Fruit fly (Drosophila melanogaster) whole organism, embryonic: ENCODE results near the gene Osi21.
A peak's percentile ranks its signal among the peaks of the same experiment; 100 is the strongest.

Source experiments
- Abd-B ChIP-seq: fragments of 200-800 bp; sonication (Bioruptor generic); optimal IDR thresholded peaks from 2 replicates; lab custom pipeline; 2018; ENCODE audit warnings: missing biosample characterization, mild to moderate bottlenecking, missing genetic modification characterization, moderate library complexity
- Atf-2 ChIP-seq: fragments of 200-800 bp; sonication (Bioruptor generic); optimal IDR thresholded peaks from 2 replicates; lab custom pipeline; 2016; ENCODE audit warnings: missing biosample characterization, missing genetic modification characterization
- CG10321 ChIP-seq: fragments of 200-800 bp; sonication (Bioruptor generic); IDR thresholded peaks from 2 replicates; pipeline ENCODE4 v1.3.6; 2022; ENCODE audit warnings: missing biosample characterization, missing genetic modification characterization
- CG11093 ChIP-seq: fragments of 200-800 bp; sonication (Bioruptor generic); IDR thresholded peaks from 3 replicates; pipeline ENCODE4 v1.3.6; 2022; ENCODE audit warnings: missing biosample characterization, missing genetic modification characterization
- CG12071 ChIP-seq: fragments of 200-800 bp; sonication (Bioruptor generic); optimal IDR thresholded peaks from 3 replicates; lab custom pipeline; 2018; ENCODE audit warnings: missing biosample characterization, mild to moderate bottlenecking, missing genetic modification characterization
- CG12104 ChIP-seq: fragments of 200-800 bp; sonication (Bioruptor generic); optimal IDR thresholded peaks from 3 replicates; lab custom pipeline; 2016; ENCODE audit warnings: missing biosample characterization, missing genetic modification characterization
- CG14050 ChIP-seq: fragments of 200-800 bp; sonication (Bioruptor generic); IDR thresholded peaks from 3 replicates; pipeline ENCODE4 v1.3.6; 2022; ENCODE audit warnings: missing biosample characterization, missing genetic modification characterization
- CG14710 ChIP-seq: fragments of 200-800 bp; sonication (Bioruptor generic); optimal IDR thresholded peaks from 3 replicates; lab custom pipeline; 2019; ENCODE audit warnings: missing biosample characterization, mild to moderate bottlenecking, missing genetic modification characterization, moderate library complexity
- CG15601 ChIP-seq: fragments of 200-800 bp; sonication (Bioruptor generic); optimal IDR thresholded peaks from 3 replicates; lab custom pipeline; 2019; ENCODE audit warnings: missing biosample characterization, mild to moderate bottlenecking, missing genetic modification characterization, moderate library complexity
- CG16779 ChIP-seq: fragments of 200-800 bp; sonication (Bioruptor generic); IDR thresholded peaks from 2 replicates; pipeline ENCODE4 v1.3.6; 2022; ENCODE audit warnings: missing biosample characterization, missing genetic modification characterization
- CG16863 ChIP-seq: fragments of 200-800 bp; sonication (Bioruptor generic); optimal IDR thresholded peaks from 3 replicates; lab custom pipeline; 2016; ENCODE audit warnings: missing biosample characterization, missing genetic modification characterization
- CG18619 ChIP-seq: fragments of 200-800 bp; sonication (Bioruptor generic); optimal IDR thresholded peaks from 3 replicates; lab custom pipeline; 2017; ENCODE audit warnings: missing biosample characterization, mild to moderate bottlenecking, missing genetic modification characterization
- CG18764 ChIP-seq: fragments of 200-800 bp; sonication (Bioruptor generic); optimal IDR thresholded peaks from 3 replicates; lab custom pipeline; 2016; ENCODE audit warnings: missing biosample characterization, missing genetic modification characterization
- CG32772 ChIP-seq: fragments of 200-800 bp; sonication (Bioruptor generic); IDR thresholded peaks from 2 replicates; pipeline ENCODE4 v1.3.6; 2022; ENCODE audit warnings: missing biosample characterization, missing genetic modification characterization
- CG34376 ChIP-seq: fragments of 200-800 bp; sonication (Bioruptor generic); optimal IDR thresholded peaks from 2 replicates; lab custom pipeline; 2018; ENCODE audit warnings: missing biosample characterization, mild to moderate bottlenecking, missing genetic modification characterization
- CG3847 ChIP-seq: fragments of 200-800 bp; sonication (Bioruptor generic); IDR thresholded peaks from 2 replicates; pipeline ENCODE4 v1.3.6; 2022; ENCODE audit warnings: missing biosample characterization, missing genetic modification characterization
- CG43689 ChIP-seq: fragments of 200-800 bp; sonication (Bioruptor generic); IDR thresholded peaks from 2 replicates; pipeline ENCODE4 v1.3.6; 2022; ENCODE audit warnings: missing biosample characterization, missing genetic modification characterization
- CG4854 ChIP-seq: fragments of 200-800 bp; sonication (Bioruptor generic); optimal IDR thresholded peaks from 2 replicates; lab custom pipeline; 2016; ENCODE audit warnings: missing biosample characterization, missing genetic modification characterization, inconsistent platforms
- CG5953 ChIP-seq: fragments of 200-800 bp; sonication (Bioruptor generic); IDR thresholded peaks from 2 replicates; pipeline ENCODE4 v1.3.6; 2022; ENCODE audit warnings: missing biosample characterization, missing genetic modification characterization
- CG7745 ChIP-seq: fragments of 200-800 bp; sonication (Bioruptor generic); optimal IDR thresholded peaks from 2 replicates; lab custom pipeline; 2018; ENCODE audit warnings: missing biosample characterization, mild to moderate bottlenecking, missing genetic modification characterization, moderate library complexity
- CG9876 ChIP-seq: fragments of 200-800 bp; sonication (Bioruptor generic); optimal IDR thresholded peaks from 2 replicates; lab custom pipeline; 2016; ENCODE audit warnings: missing biosample characterization, missing genetic modification characterization
- CrebB ChIP-seq: fragments of 200-800 bp; sonication (Bioruptor generic); optimal IDR thresholded peaks from 3 replicates; lab custom pipeline; 2018; ENCODE audit warnings: missing biosample characterization, mild to moderate bottlenecking, missing genetic modification characterization
- D19A ChIP-seq: fragments of 200-800 bp; optimal IDR thresholded peaks from 3 replicates; lab custom pipeline; 2019; ENCODE audit warnings: missing biosample characterization, mild to moderate bottlenecking, missing genetic modification characterization, moderate library complexity
- Dfd ChIP-seq, 2 experiments: fragments of >200 bp; optimal IDR thresholded peaks; 2 replicates each; lab custom pipeline; 2017; ENCODE audit warnings: missing biosample characterization in 2 of 2, missing genetic modification characterization in 2 of 2
- Dll ChIP-seq: fragments of 200-800 bp; sonication (Bioruptor generic); IDR thresholded peaks from 4 replicates; pipeline ENCODE4 v1.3.6; 2022; ENCODE audit warnings: missing biosample characterization, missing genetic modification characterization; ENCODE audit not compliant: partially characterized antibody
- Doc2 ChIP-seq: fragments of 200-800 bp; sonication (Bioruptor generic); IDR thresholded peaks from 2 replicates; pipeline ENCODE4 v1.3.6; 2022; ENCODE audit warnings: missing biosample characterization, missing genetic modification characterization
- Dref ChIP-seq: fragments of 200-800 bp; sonication (Bioruptor generic); IDR thresholded peaks from 2 replicates; pipeline ENCODE4 v1.3.6; 2022; ENCODE audit warnings: missing biosample characterization, missing genetic modification characterization
- Eip74EF ChIP-seq, 2 experiments: fragments of 200-800 bp in 1 of 2; fragments of >200 bp in 1 of 2; sonication (Bioruptor generic) in 1 of 2; optimal IDR thresholded peaks; 2 replicates each; lab custom pipeline; 2017 to 2019; ENCODE audit warnings: missing biosample characterization in 2 of 2, missing genetic modification characterization in 2 of 2, mild to moderate bottlenecking in 1 of 2, moderate library complexity in 1 of 2
- Gsc ChIP-seq: fragments of 200-800 bp; sonication (Bioruptor generic); IDR thresholded peaks from 2 replicates; pipeline ENCODE4 v1.3.6; 2022; ENCODE audit warnings: missing biosample characterization, missing genetic modification characterization
- Hr3 ChIP-seq: fragments of 200-800 bp; sonication (Bioruptor generic); optimal IDR thresholded peaks from 3 replicates; lab custom pipeline; 2016; ENCODE audit warnings: missing biosample characterization, missing genetic modification characterization
- MBD-R2 ChIP-seq: fragments of 200-800 bp; sonication (Bioruptor generic); IDR thresholded peaks from 2 replicates; pipeline ENCODE4 v1.3.6; 2022; ENCODE audit warnings: missing biosample characterization, missing genetic modification characterization
- Nf-YA ChIP-seq: fragments of 200-800 bp; sonication (Bioruptor generic); IDR thresholded peaks from 2 replicates; pipeline ENCODE4 v1.3.6; 2022; ENCODE audit warnings: missing biosample characterization, missing genetic modification characterization
- Spps ChIP-seq: fragments of 200-800 bp; sonication (Bioruptor generic); optimal IDR thresholded peaks from 2 replicates; lab custom pipeline; 2018; ENCODE audit warnings: missing biosample characterization, mild to moderate bottlenecking, missing genetic modification characterization
- Ssrp ChIP-seq: fragments of 200-800 bp; sonication (Bioruptor generic); optimal IDR thresholded peaks from 2 replicates; lab custom pipeline; 2018; ENCODE audit warnings: missing biosample characterization, mild to moderate bottlenecking, missing genetic modification characterization, moderate library complexity
- bab2 ChIP-seq: fragments of 200-800 bp; sonication (Bioruptor generic); optimal IDR thresholded peaks from 2 replicates; lab custom pipeline; 2016; ENCODE audit warnings: missing biosample characterization, missing genetic modification characterization
- bcd ChIP-seq: fragments of 200-800 bp; sonication (Bioruptor generic); optimal IDR thresholded peaks from 2 replicates; lab custom pipeline; 2017; ENCODE audit warnings: missing biosample characterization, mild to moderate bottlenecking, missing genetic modification characterization
- en ChIP-seq: fragments of 200-800 bp; sonication (Bioruptor generic); optimal IDR thresholded peaks from 2 replicates; lab custom pipeline; 2016; ENCODE audit warnings: missing biosample characterization, missing genetic modification characterization
- fu2 ChIP-seq: fragments of 200-800 bp; sonication (Bioruptor generic); optimal IDR thresholded peaks from 2 replicates; lab custom pipeline; 2016; ENCODE audit warnings: missing biosample characterization, missing genetic modification characterization
- her ChIP-seq: fragments of 200-800 bp; sonication (Bioruptor generic); optimal IDR thresholded peaks from 2 replicates; lab custom pipeline; 2016; ENCODE audit warnings: missing biosample characterization, missing genetic modification characterization
- lola ChIP-seq, 3 experiments: fragments of >200 bp in 2 of 3; fragments of 200-800 bp in 1 of 3; sonication (Bioruptor generic) in 1 of 3; optimal IDR thresholded peaks; 2 replicates each; lab custom pipeline; 2017 to 2019; ENCODE audit warnings: missing biosample characterization in 3 of 3, missing genetic modification characterization in 3 of 3, mild to moderate bottlenecking in 1 of 3, moderate library complexity in 1 of 3
- mam ChIP-seq: fragments of 200-800 bp; sonication (Bioruptor generic); optimal IDR thresholded peaks from 3 replicates; lab custom pipeline; 2016; ENCODE audit warnings: missing biosample characterization, missing genetic modification characterization
- mld ChIP-seq: fragments of 200-800 bp; sonication (Bioruptor generic); IDR thresholded peaks from 3 replicates; pipeline ENCODE4 v1.3.6; 2022; ENCODE audit warnings: missing biosample characterization, missing genetic modification characterization; ENCODE audit not compliant: partially characterized antibody
- pb ChIP-seq: fragments of 200-800 bp; sonication (Bioruptor generic); optimal IDR thresholded peaks from 3 replicates; lab custom pipeline; 2016; ENCODE audit warnings: missing biosample characterization, missing genetic modification characterization
- pfk ChIP-seq: fragments of 200-800 bp; sonication (Bioruptor generic); optimal IDR thresholded peaks from 2 replicates; lab custom pipeline; 2018; ENCODE audit warnings: missing biosample characterization, mild to moderate bottlenecking, missing genetic modification characterization, moderate library complexity
- phol ChIP-seq: fragments of 200-800 bp; sonication (Bioruptor generic); optimal IDR thresholded peaks from 3 replicates; lab custom pipeline; 2018; ENCODE audit warnings: missing biosample characterization, mild to moderate bottlenecking, missing genetic modification characterization, moderate library complexity
- slbo ChIP-seq: fragments of 200-800 bp; sonication (Bioruptor generic); IDR thresholded peaks from 2 replicates; pipeline ENCODE4 v1.3.6; 2022; ENCODE audit warnings: missing biosample characterization, missing genetic modification characterization
- ttk ChIP-seq: fragments of 200-800 bp; sonication (Bioruptor generic); IDR thresholded peaks from 2 replicates; pipeline ENCODE4 v2.1.2; 2022; ENCODE audit warnings: missing biosample characterization, missing genetic modification characterization
- unc-4 ChIP-seq: fragments of 200-800 bp; sonication (Bioruptor generic); IDR thresholded peaks from 2 replicates; pipeline ENCODE4 v1.3.6; 2022; ENCODE audit warnings: missing biosample characterization, missing genetic modification characterization; ENCODE audit not compliant: partially characterized antibody
- vvl ChIP-seq: fragments of 200-800 bp; sonication (Bioruptor generic); IDR thresholded peaks from 2 replicates; pipeline ENCODE4 v1.3.6; 2022; ENCODE audit warnings: missing biosample characterization, missing genetic modification characterization
- wor ChIP-seq: fragments of 200-800 bp; sonication (Bioruptor generic); IDR thresholded peaks from 2 replicates; pipeline ENCODE4 v1.3.6; 2022; ENCODE audit warnings: missing biosample characterization, missing genetic modification characterization

Gene Osi21

dm6 chr2L:11331668-11332262, 46.3 kb upstream of the Osi21 start (continued):
- TF ChIP-seq CG18619 (GFP tag; lab: Kevin White, UChicago), result no peak
- TF ChIP-seq her (GFP tag; lab: Kevin White, UChicago), result no peak
- peak in 1 of 3 experiments; percentile 57 for TF ChIP-seq lola (GFP tag; optimal IDR thresholded peaks at IDR 0.05; lab: Kevin White, UChicago)
- no peak for TF ChIP-seq bcd (GFP tag; lab: Kevin White, UChicago)
- no peak for TF ChIP-seq MBD-R2 (GFP tag; lab: Robert Waterston, UW)
- TF ChIP-seq CG3847 (GFP tag; lab: Robert Waterston, UW), result peak; percentile 34; the same call in 1 of the 2 replicates
- no peak for TF ChIP-seq mld (GFP tag; lab: Robert Waterston, UW)
- TF ChIP-seq CG11093 (GFP tag; lab: Robert Waterston, UW), result no peak
- TF ChIP-seq Abd-B (GFP tag; lab: Kevin White, UChicago), result peak; percentile 33
- TF ChIP-seq CG4854 (GFP tag; lab: Kevin White, UChicago), result no peak
- TF ChIP-seq Eip74EF (GFP tag; optimal IDR thresholded peaks at IDR 0.05; lab: Kevin White, UChicago), result peak in 1 of 2 experiments; percentile 34
- TF ChIP-seq mam, result peak; percentile 47
- TF ChIP-seq Gsc (GFP tag; lab: Robert Waterston, UW), result no peak
- TF ChIP-seq CG32772, result no peak
- TF ChIP-seq CG18764 (GFP tag; lab: Kevin White, UChicago), result peak; percentile 2
- TF ChIP-seq CG16863, result peak; percentile 50
- TF ChIP-seq unc-4, result no peak
- no peak for TF ChIP-seq Atf-2
- no peak for TF ChIP-seq CG43689 (GFP tag; lab: Robert Waterston, UW)
- TF ChIP-seq CG34376, result no peak
- TF ChIP-seq pb (GFP tag; lab: Kevin White, UChicago), result no peak
- 0 out of 3 replicates have a peak, but pooled peaks have one; percentile 15 for TF ChIP-seq CG14050 (GFP tag; lab: Robert Waterston, UW)
- peak; percentile 67 for TF ChIP-seq bab2 (GFP tag; lab: Kevin White, UChicago)
- TF ChIP-seq Doc2 (GFP tag; lab: Robert Waterston, UW), result no peak
- no peak for TF ChIP-seq CG16779 (GFP tag; lab: Robert Waterston, UW)
- no peak for TF ChIP-seq fu2
- peak; percentile 50 for TF ChIP-seq Ssrp (tag; lab: Kevin White, UChicago)
- TF ChIP-seq Dll (GFP tag; lab: Robert Waterston, UW), result no peak
- no peak for TF ChIP-seq CG9876
- TF ChIP-seq Hr3 (GFP tag; lab: Kevin White, UChicago), result peak; percentile 61
- no peak for TF ChIP-seq CrebB (tag; lab: Kevin White, UChicago)
- TF ChIP-seq D19A (tag; lab: Kevin White, UChicago), result peak; percentile 30
- no peak for TF ChIP-seq CG12071
- TF ChIP-seq CG12104 (GFP tag; lab: Kevin White, UChicago), result no peak
- peak; percentile 27; the same call in 1 of the 2 replicates for TF ChIP-seq slbo (GFP tag; lab: Robert Waterston, UW)
- no peak for TF ChIP-seq Dfd (GFP tag; optimal IDR thresholded peaks at IDR 0.05; lab: Kevin White, UChicago)
- TF ChIP-seq ttk (GFP tag; lab: Robert Waterston, UW), result 0 out of 2 replicates have a peak, but pooled peaks have one; percentile 11
- peak; percentile 49 for TF ChIP-seq wor (GFP tag; lab: Robert Waterston, UW)
- TF ChIP-seq CG14710 (tag; lab: Kevin White, UChicago), result peak; percentile 56
- peak; percentile 14 for TF ChIP-seq CG15601 (tag; lab: Kevin White, UChicago)
- peak; percentile 7 for TF ChIP-seq Spps
- TF ChIP-seq Nf-YA (GFP tag; lab: Robert Waterston, UW), result no peak
- TF ChIP-seq CG5953 (GFP tag; lab: Robert Waterston, UW), result no peak
- no peak for TF ChIP-seq CG7745 (tag; lab: Kevin White, UChicago)
- TF ChIP-seq Dref (GFP tag; lab: Robert Waterston, UW), result no peak
- TF ChIP-seq pfk (GFP tag; lab: Kevin White, UChicago), result no peak
- peak; percentile 70 for TF ChIP-seq phol
- no peak for TF ChIP-seq en (GFP tag; lab: Kevin White, UChicago)
- TF ChIP-seq CG10321, result no peak
- TF ChIP-seq vvl (GFP tag; lab: Robert Waterston, UW), result peak; percentile 76
